Worm (Caenorhabditis elegans): ENCODE measurements around the gene oatr-1.

- TF ChIP-seq nfya-1 (tag; optimal IDR thresholded peaks at IDR 0.05; ENCODE audit: borderline replicate concordance, insufficient read depth) (no peak), Y67H2A.10 (GFP tag; conservative IDR thresholded peaks at IDR 0.05) (no peak), attf-3 (GFP tag; conservative IDR thresholded peaks at IDR 0.05) (no peak), lag-1 (GFP tag; IDR thresholded peaks at IDR 0.05) (no peak), hmg-20 (GFP tag; IDR thresholded peaks at IDR 0.05) (no peak), snpc-4 (GFP tag; optimal IDR thresholded peaks at IDR 0.05) (no peak), snpc-4 (tag; optimal IDR thresholded peaks at IDR 0.05) (no peak), Y95B8A.8 (GFP tag; IDR thresholded peaks at IDR 0.05) (no peak), ama-1 (optimal IDR thresholded peaks at IDR 0.05) (no peak), ama-1 (GFP tag; optimal IDR thresholded peaks at IDR 0.05) (no peak), unc-62 (GFP tag; optimal IDR thresholded peaks at IDR 0.05) (no peak), zfh-2 (GFP tag; conservative IDR thresholded peaks at IDR 0.05) (no peak), him-1 (tag; optimal IDR thresholded peaks at IDR 0.05) (no peak)
These were observed 27.5 kb downstream of the oatr-1 start for ce11 chrIII:6368524-6368923.
